Fruit fly (Drosophila melanogaster) whole organism, embryonic: ENCODE data around the gene CG42375.

ENCODE experiments used
- Abd-B ChIP-seq: fragments of 200-800 bp; sonication (Bioruptor generic); optimal IDR thresholded peaks from 2 replicates; lab custom pipeline; 2018; ENCODE audit warnings: missing biosample characterization, mild to moderate bottlenecking, missing genetic modification characterization, moderate library complexity
- Awh ChIP-seq: fragments of 200-800 bp; sonication (Bioruptor generic); IDR thresholded peaks from 2 replicates; pipeline ENCODE4, ENCODE4 v1.3.6; 2022; ENCODE audit warnings: missing biosample characterization, missing genetic modification characterization
- CG11093 ChIP-seq: fragments of 200-800 bp; sonication (Bioruptor generic); IDR thresholded peaks from 3 replicates; pipeline ENCODE4 v1.3.6; 2022; ENCODE audit warnings: missing biosample characterization, missing genetic modification characterization
- CG12071 ChIP-seq: fragments of 200-800 bp; sonication (Bioruptor generic); optimal IDR thresholded peaks from 3 replicates; lab custom pipeline; 2018; ENCODE audit warnings: missing biosample characterization, mild to moderate bottlenecking, missing genetic modification characterization
- CG13296 ChIP-seq: fragments of 200-800 bp; sonication (Bioruptor generic); optimal IDR thresholded peaks from 3 replicates; lab custom pipeline; 2018; ENCODE audit warnings: missing biosample characterization, mild to moderate bottlenecking, missing genetic modification characterization
- CG13894 ChIP-seq: fragments of 200-800 bp; sonication (Bioruptor generic); optimal IDR thresholded peaks from 3 replicates; lab custom pipeline; 2018; ENCODE audit warnings: missing biosample characterization, mild to moderate bottlenecking, missing genetic modification characterization, moderate library complexity
- CG15696 ChIP-seq: fragments of 200-800 bp; sonication (Bioruptor generic); optimal IDR thresholded peaks from 2 replicates; lab custom pipeline; 2019; ENCODE audit warnings: missing biosample characterization, mild to moderate bottlenecking, missing genetic modification characterization, moderate library complexity
- CG1602 ChIP-seq: fragments of 200-800 bp; sonication (Bioruptor generic); optimal IDR thresholded peaks from 3 replicates; lab custom pipeline; 2016; ENCODE audit warnings: missing biosample characterization, missing genetic modification characterization
- CG17385 ChIP-seq: fragments of 200-800 bp; sonication (Bioruptor generic); optimal IDR thresholded peaks from 3 replicates; lab custom pipeline; 2018; ENCODE audit warnings: missing biosample characterization, mild to moderate bottlenecking, missing genetic modification characterization
- CG18262 ChIP-seq: fragments of 200-800 bp; optimal IDR thresholded peaks from 3 replicates; lab custom pipeline; 2019; ENCODE audit warnings: missing biosample characterization, mild to moderate bottlenecking, missing genetic modification characterization, moderate library complexity
- CG30403 ChIP-seq: fragments of 200-800 bp; sonication (Bioruptor generic); optimal IDR thresholded peaks from 3 replicates; lab custom pipeline; 2016; ENCODE audit warnings: missing biosample characterization, missing genetic modification characterization
- CG3281 ChIP-seq: fragments of 200-800 bp; sonication (Bioruptor generic); optimal IDR thresholded peaks from 3 replicates; lab custom pipeline; 2017; ENCODE audit warnings: missing biosample characterization, mild to moderate bottlenecking, missing genetic modification characterization
- CG42726 ChIP-seq: fragments of 200-800 bp; sonication (Bioruptor generic); IDR thresholded peaks from 2 replicates; pipeline ENCODE4 v1.3.6; 2022; ENCODE audit warnings: missing biosample characterization, missing genetic modification characterization; ENCODE audit not compliant: partially characterized antibody
- CG4328 ChIP-seq: fragments of 200-800 bp; sonication (Bioruptor generic); optimal IDR thresholded peaks from 3 replicates; lab custom pipeline; 2017; ENCODE audit warnings: missing biosample characterization, missing genetic modification reagents, missing genetic modification characterization
- CG4404 ChIP-seq: fragments of 200-800 bp; sonication (Bioruptor generic); IDR thresholded peaks from 2 replicates; pipeline ENCODE4 v1.3.6; 2022; ENCODE audit warnings: missing biosample characterization, missing genetic modification characterization
- CG4424 ChIP-seq: fragments of 200-800 bp; sonication (Bioruptor generic); optimal IDR thresholded peaks from 3 replicates; lab custom pipeline; 2016; ENCODE audit warnings: missing biosample characterization, missing genetic modification characterization
- CG7271 ChIP-seq: fragments of 200-800 bp; sonication (Bioruptor generic); optimal IDR thresholded peaks from 2 replicates; lab custom pipeline; 2018; ENCODE audit warnings: missing biosample characterization, mild to moderate bottlenecking, missing genetic modification characterization, moderate library complexity
- CG7372 ChIP-seq: fragments of 200-800 bp; sonication (Bioruptor generic); IDR thresholded peaks from 2 replicates; pipeline ENCODE4 v1.3.6; 2022; ENCODE audit warnings: missing biosample characterization, missing genetic modification characterization
- CG8388 ChIP-seq: fragments of 200-800 bp; sonication (Bioruptor generic); optimal IDR thresholded peaks from 2 replicates; lab custom pipeline; 2019; ENCODE audit warnings: missing biosample characterization, mild to moderate bottlenecking, missing genetic modification characterization, moderate library complexity
- CG9876 ChIP-seq: fragments of 200-800 bp; sonication (Bioruptor generic); optimal IDR thresholded peaks from 2 replicates; lab custom pipeline; 2016; ENCODE audit warnings: missing biosample characterization, missing genetic modification characterization
- CoRest ChIP-seq: fragments of 200-800 bp; sonication (Bioruptor generic); optimal IDR thresholded peaks from 3 replicates; lab custom pipeline; 2018; ENCODE audit warnings: missing biosample characterization, mild to moderate bottlenecking, missing genetic modification characterization, moderate library complexity
- Hand ChIP-seq: fragments of 200-800 bp; sonication (Bioruptor generic); optimal IDR thresholded peaks from 2 replicates; lab custom pipeline; 2017; ENCODE audit warnings: mild to moderate bottlenecking, missing biosample characterization, missing genetic modification reagents, missing genetic modification characterization
- HmgZ ChIP-seq: fragments of 200-800 bp; sonication (Bioruptor generic); optimal IDR thresholded peaks from 2 replicates; lab custom pipeline; 2018; ENCODE audit warnings: missing biosample characterization, mild to moderate bottlenecking, missing genetic modification characterization
- Mes4 ChIP-seq: fragments of 200-800 bp; sonication (Bioruptor generic); optimal IDR thresholded peaks from 2 replicates; lab custom pipeline; 2016; ENCODE audit warnings: missing biosample characterization, missing genetic modification characterization
- Oli ChIP-seq: fragments of 200-800 bp; sonication (Bioruptor generic); optimal IDR thresholded peaks from 2 replicates; lab custom pipeline; 2018; ENCODE audit warnings: missing biosample characterization, mild to moderate bottlenecking, missing genetic modification characterization, moderate library complexity
- Pdp1 ChIP-seq, 2 experiments: fragments of 200-800 bp; sonication (Bioruptor generic); optimal IDR thresholded peaks; 3 replicates each; lab custom pipeline; 2016; ENCODE audit warnings: missing biosample characterization in 2 of 2, missing genetic modification characterization in 2 of 2, mild to moderate bottlenecking in 1 of 2, moderate library complexity in 1 of 2
- Xbp1 ChIP-seq: fragments of 200-800 bp; sonication (Bioruptor generic); optimal IDR thresholded peaks from 3 replicates; lab custom pipeline; 2016; ENCODE audit warnings: missing biosample characterization, mild to moderate bottlenecking, missing genetic modification characterization
- ap ChIP-seq: fragments of 200-800 bp; sonication (Bioruptor generic); IDR thresholded peaks from 2 replicates; pipeline ENCODE4 v1.3.6; 2022; ENCODE audit warnings: missing biosample characterization, missing genetic modification characterization
- bsh ChIP-seq, 2 experiments: fragments of 200-800 bp; sonication (Bioruptor generic); optimal IDR thresholded peaks; 2 replicates each; lab custom pipeline; 2017 to 2018; ENCODE audit warnings: mild to moderate bottlenecking in 2 of 2, missing biosample characterization in 2 of 2, missing genetic modification characterization in 2 of 2, moderate library complexity in 1 of 2
- dati ChIP-seq: fragments of 200-800 bp; sonication (Bioruptor generic); IDR thresholded peaks from 2 replicates; pipeline ENCODE4 v1.3.6; 2022; ENCODE audit warnings: missing biosample characterization, missing genetic modification characterization
- dmrt99B ChIP-seq: fragments of 200-800 bp; sonication (Bioruptor generic); optimal IDR thresholded peaks from 2 replicates; lab custom pipeline; 2018; ENCODE audit warnings: missing biosample characterization, mild to moderate bottlenecking, missing genetic modification characterization, moderate library complexity
- dysf ChIP-seq: fragments of 200-800 bp; sonication (Bioruptor generic); IDR thresholded peaks from 3 replicates; pipeline ENCODE4 v1.3.6; 2022; ENCODE audit warnings: missing biosample characterization, missing genetic modification characterization
- eve ChIP-seq, 2 experiments: fragments of >200 bp; optimal IDR thresholded peaks; 2 replicates each; lab custom pipeline; 2017; ENCODE audit warnings: missing biosample characterization in 2 of 2, missing genetic modification characterization in 2 of 2
- ewg ChIP-seq: fragments of 200-800 bp; sonication (Bioruptor generic); optimal IDR thresholded peaks from 3 replicates; lab custom pipeline; 2017; ENCODE audit warnings: mild to moderate bottlenecking, missing biosample characterization, missing genetic modification reagents, missing genetic modification characterization
- exex ChIP-seq: fragments of 200-800 bp; sonication (Bioruptor generic); optimal IDR thresholded peaks from 4 replicates; lab custom pipeline; 2018; ENCODE audit warnings: missing biosample characterization, mild to moderate bottlenecking, missing genetic modification characterization, moderate library complexity
- fd102C ChIP-seq: fragments of 200-800 bp; sonication (Bioruptor generic); optimal IDR thresholded peaks from 2 replicates; lab custom pipeline; 2018; ENCODE audit warnings: missing biosample characterization, mild to moderate bottlenecking, missing genetic modification characterization, moderate library complexity
- lov ChIP-seq, 2 experiments: fragments of 200-800 bp in 1 of 2; fragments of >200 bp in 1 of 2; sonication (Bioruptor generic) in 1 of 2; IDR thresholded peaks in 1 of 2; optimal IDR thresholded peaks in 1 of 2; 2 replicates in 1 of 2; 3 replicates in 1 of 2; pipeline versions ENCODE4 v1.3.6 to Lab custom; 2017 to 2022; ENCODE audit warnings: missing biosample characterization in 1 of 2, missing genetic modification characterization in 1 of 2
- mam ChIP-seq: fragments of 200-800 bp; sonication (Bioruptor generic); optimal IDR thresholded peaks from 3 replicates; lab custom pipeline; 2016; ENCODE audit warnings: missing biosample characterization, missing genetic modification characterization
- mld ChIP-seq: fragments of 200-800 bp; sonication (Bioruptor generic); IDR thresholded peaks from 3 replicates; pipeline ENCODE4 v1.3.6; 2022; ENCODE audit warnings: missing biosample characterization, missing genetic modification characterization; ENCODE audit not compliant: partially characterized antibody
- salm ChIP-seq: fragments of 200-800 bp; sonication (Bioruptor generic); optimal IDR thresholded peaks from 2 replicates; lab custom pipeline; 2018; ENCODE audit warnings: missing biosample characterization, mild to moderate bottlenecking, missing genetic modification characterization
- sens ChIP-seq: fragments of 200-800 bp; sonication (Bioruptor generic); peaks from one replicate; lab custom pipeline; 2016; ENCODE audit warnings: missing biosample characterization, missing genetic modification characterization
- so ChIP-seq: fragments of 200-800 bp; sonication (Bioruptor generic); IDR thresholded peaks from 3 replicates; pipeline ENCODE4 v1.3.6; 2022; ENCODE audit warnings: missing biosample characterization, missing genetic modification characterization
- sqz ChIP-seq: fragments of 200-800 bp; sonication (Bioruptor generic); optimal IDR thresholded peaks from 3 replicates; lab custom pipeline; 2018; ENCODE audit warnings: missing biosample characterization, mild to moderate bottlenecking, missing genetic modification characterization
- usp ChIP-seq: fragments of >200 bp; optimal IDR thresholded peaks from 2 replicates; lab custom pipeline; 2017; ENCODE audit warnings: missing biosample characterization, missing genetic modification characterization
- wdn ChIP-seq: fragments of 200-800 bp; sonication (Bioruptor generic); IDR thresholded peaks from 2 replicates; pipeline ENCODE4 v1.3.6; 2022; ENCODE audit warnings: missing biosample characterization, missing genetic modification characterization
- zfh1 ChIP-seq: fragments of 200-800 bp; sonication (Bioruptor generic); IDR thresholded peaks from 3 replicates; pipeline ENCODE4 v1.3.6; 2022; ENCODE audit warnings: missing biosample characterization, missing genetic modification characterization

Gene CG42375

DNA sequence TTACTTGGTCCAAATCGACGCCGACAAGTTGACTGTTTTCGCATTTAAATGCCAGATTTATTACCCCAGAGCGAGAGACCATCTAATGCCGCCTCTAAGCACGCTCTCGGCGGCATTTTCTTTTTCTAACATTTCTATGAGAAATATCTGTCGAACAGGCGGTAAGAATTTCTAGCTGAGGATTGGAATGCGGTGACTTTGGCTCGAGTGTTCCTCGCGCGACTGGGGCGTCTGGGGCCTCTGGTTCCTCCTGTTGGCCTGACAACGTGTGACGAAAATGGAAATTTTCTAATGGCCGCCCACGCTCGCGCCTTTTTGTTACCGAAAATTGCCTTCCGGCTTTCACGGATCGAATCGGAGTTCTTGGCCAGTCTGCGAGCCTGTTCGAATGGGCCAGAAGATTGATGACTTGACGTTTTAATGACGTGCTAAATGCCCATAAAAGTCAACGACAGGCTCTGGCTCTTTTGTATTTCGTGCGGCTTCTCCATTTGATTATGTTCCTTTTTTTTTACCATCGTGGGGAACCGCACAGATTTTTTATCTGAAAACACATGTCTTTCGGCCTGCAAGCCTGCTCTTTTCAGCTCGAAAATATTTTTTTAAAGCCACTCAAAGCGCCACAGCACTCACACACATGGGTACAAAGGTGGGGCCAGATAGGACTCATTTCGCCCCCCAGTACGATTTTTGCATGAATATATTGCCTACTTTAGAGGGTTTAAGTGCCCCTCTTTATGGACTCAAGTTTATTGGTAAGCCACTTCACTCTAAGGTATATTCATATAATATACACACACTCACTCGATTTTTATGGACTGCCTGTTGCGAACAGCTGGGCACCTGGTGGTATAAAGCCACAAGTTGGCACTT is 22.0 kb downstream of the CG42375 start (continued):
- TF ChIP-seq CG30403 (GFP tag; lab: Kevin White, UChicago) (no peak), dati (GFP tag; lab: Robert Waterston, UW) (no peak), CG7271 (no peak), CG1602 (no peak), mld (GFP tag; lab: Robert Waterston, UW) (no peak), CG17385 (no peak), eve (GFP tag; optimal IDR thresholded peaks at IDR 0.05; lab: Kevin White, UChicago) (no peak), so (no peak), CoRest (tag; lab: Kevin White, UChicago) (no peak), exex (tag; lab: Kevin White, UChicago) (no peak)
- TF ChIP-seq, all 482 proteins: peak for 16

DNA sequence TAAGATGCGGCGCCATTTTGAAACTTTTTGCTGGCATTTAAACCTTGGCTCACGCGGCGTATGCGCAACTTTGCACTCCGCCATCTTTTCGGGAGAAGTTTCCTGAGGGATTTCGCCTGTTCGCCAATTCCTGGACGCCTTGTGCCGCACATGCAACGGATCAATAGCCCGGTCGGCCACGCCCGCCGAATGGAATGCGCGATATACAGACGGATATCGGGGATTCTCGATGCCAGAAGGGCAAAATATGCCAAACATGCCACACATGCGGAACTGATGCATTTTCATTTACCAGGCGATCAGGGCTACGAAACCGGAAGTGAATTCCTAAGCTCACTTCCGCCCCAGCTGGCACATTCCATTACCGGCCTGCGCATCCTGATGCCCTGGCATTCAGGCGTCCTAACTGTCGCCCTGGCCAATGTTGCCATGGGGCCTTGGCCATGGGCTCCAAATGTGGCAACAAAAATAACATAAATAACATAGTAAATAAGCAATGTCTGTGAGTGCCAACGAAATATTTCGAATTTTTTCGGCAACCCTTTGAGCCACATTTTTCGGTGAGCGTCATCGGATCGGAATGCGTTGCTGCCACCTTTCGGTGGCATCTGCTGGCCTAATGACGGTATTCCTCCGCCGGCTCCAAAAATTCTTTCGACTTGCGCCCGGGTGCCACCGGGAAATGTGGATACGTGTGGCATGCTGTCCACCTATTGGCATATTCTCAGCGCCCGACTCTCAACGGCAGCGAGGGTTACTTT is 22.8 kb downstream of the CG42375 start:
- TF ChIP-seq usp (GFP tag; lab: Kevin White, UChicago) (no peak), CG18262 (no peak), Pdp1 (GFP tag; optimal IDR thresholded peaks at IDR 0.05; lab: Kevin White, UChicago) (no peak), CG9876 (GFP tag; lab: Kevin White, UChicago) (no peak), CG13894 (tag; lab: Kevin White, UChicago) (peak; percentile 92), Hand (GFP tag; lab: Kevin White, UChicago) (peak; percentile 45), CG42726 (GFP tag; lab: Robert Waterston, UW) (no peak), mam (no peak), HmgZ (tag; lab: Kevin White, UChicago) (no peak), ewg (GFP tag; lab: Kevin White, UChicago) (no peak), zfh1 (GFP tag; lab: Robert Waterston, UW) (no peak), CG4424 (GFP tag; lab: Kevin White, UChicago) (no peak), dmrt99B (tag; lab: Kevin White, UChicago) (no peak), dysf (GFP tag; lab: Robert Waterston, UW) (no peak), Abd-B (GFP tag; lab: Kevin White, UChicago) (no peak), Mes4 (no peak), CG4404 (GFP tag; lab: Robert Waterston, UW) (no peak), Xbp1 (GFP tag; lab: Kevin White, UChicago) (no peak), Oli (tag; lab: Kevin White, UChicago) (no peak), CG11093 (GFP tag; lab: Robert Waterston, UW) (no peak), sqz (GFP tag; lab: Kevin White, UChicago) (no peak), bsh (GFP tag; optimal IDR thresholded peaks at IDR 0.05; lab: Kevin White, UChicago) (no peak), CG13296 (peak; percentile 65), Awh (GFP tag; lab: Robert Waterston, UW) (no peak), sens (GFP tag; lab: Kevin White, UChicago) (peak; percentile 10), fd102C (GFP tag; lab: Kevin White, UChicago) (no peak), wdn (GFP tag; lab: Robert Waterston, UW) (no peak), CG8388 (GFP tag; lab: Kevin White, UChicago) (no peak), ap (GFP tag; lab: Robert Waterston, UW) (no peak), CG4328 (GFP tag; lab: Kevin White, UChicago) (peak; percentile 18), CG15696 (no peak), lov (optimal IDR thresholded peaks at IDR 0.05; lab: Kevin White, UChicago) (no peak), lov (GFP tag; IDR thresholded peaks at IDR 0.05; lab: Robert Waterston, UW) (no peak), CG7372 (GFP tag; lab: Robert Waterston, UW) (peak; percentile 77), CG12071 (GFP tag; lab: Kevin White, UChicago) (no peak), CG3281 (GFP tag; lab: Kevin White, UChicago) (peak; percentile 25), salm (tag; lab: Kevin White, UChicago) (no peak)
